Fruit fly (Drosophila melanogaster) whole organism, embryonic: ENCODE measurements around the gene CG12814.

Source experiments
- Bdp1 ChIP-seq: fragments of 200-800 bp; sonication (Bioruptor generic); optimal IDR thresholded peaks from 3 replicates; lab custom pipeline; 2016; ENCODE audit warnings: missing biosample characterization, missing genetic modification characterization
- Bteb2 ChIP-seq: fragments of 200-800 bp; sonication (Bioruptor generic); optimal IDR thresholded peaks from 2 replicates; lab custom pipeline; 2016; ENCODE audit warnings: missing biosample characterization, missing genetic modification characterization
- CG10267 ChIP-seq: fragments of 200-800 bp; sonication (Bioruptor generic); optimal IDR thresholded peaks from 2 replicates; lab custom pipeline; 2018; ENCODE audit warnings: missing biosample characterization, mild to moderate bottlenecking, missing genetic modification characterization, moderate library complexity
- CG10274 ChIP-seq: fragments of 200-800 bp; sonication (Bioruptor generic); optimal IDR thresholded peaks from 3 replicates; lab custom pipeline; 2017; ENCODE audit warnings: missing biosample characterization, mild to moderate bottlenecking, missing genetic modification characterization
- CG11093 ChIP-seq: fragments of 200-800 bp; sonication (Bioruptor generic); IDR thresholded peaks from 3 replicates; pipeline ENCODE4 v1.3.6; 2022; ENCODE audit warnings: missing biosample characterization, missing genetic modification characterization
- CG11456 ChIP-seq: fragments of 200-800 bp; sonication (Bioruptor generic); IDR thresholded peaks from 3 replicates; pipeline ENCODE4 v1.3.6; 2022; ENCODE audit warnings: missing biosample characterization, missing genetic modification characterization
- CG11696 ChIP-seq: fragments of 200-800 bp; sonication (Bioruptor generic); IDR thresholded peaks from 2 replicates; pipeline ENCODE4 v1.3.6; 2022; ENCODE audit warnings: missing biosample characterization, missing genetic modification characterization
- CG12155 ChIP-seq: fragments of 200-800 bp; sonication (Bioruptor generic); optimal IDR thresholded peaks from 3 replicates; lab custom pipeline; 2016; ENCODE audit warnings: missing biosample characterization, missing genetic modification characterization
- CG12219 ChIP-seq: fragments of 200-800 bp; sonication (Bioruptor generic); optimal IDR thresholded peaks from 3 replicates; lab custom pipeline; 2018; ENCODE audit warnings: missing biosample characterization, mild to moderate bottlenecking, missing genetic modification characterization
- CG1233 ChIP-seq: fragments of 200-800 bp; sonication (Bioruptor generic); optimal IDR thresholded peaks from 4 replicates; lab custom pipeline; 2018; ENCODE audit warnings: missing biosample characterization, mild to moderate bottlenecking, missing genetic modification characterization
- CG12744 ChIP-seq: fragments of 200-800 bp; sonication (Bioruptor generic); optimal IDR thresholded peaks from 2 replicates; lab custom pipeline; 2016; ENCODE audit warnings: missing biosample characterization, missing genetic modification characterization
- CG12769 ChIP-seq: fragments of 200-800 bp; sonication (Bioruptor generic); optimal IDR thresholded peaks from 2 replicates; lab custom pipeline; 2019; ENCODE audit warnings: missing biosample characterization, mild to moderate bottlenecking, missing genetic modification characterization, moderate library complexity
- CG14710 ChIP-seq: fragments of 200-800 bp; sonication (Bioruptor generic); optimal IDR thresholded peaks from 3 replicates; lab custom pipeline; 2019; ENCODE audit warnings: missing biosample characterization, mild to moderate bottlenecking, missing genetic modification characterization, moderate library complexity
- CG15479 ChIP-seq: fragments of 200-800 bp; sonication (Bioruptor generic); optimal IDR thresholded peaks from 3 replicates; lab custom pipeline; 2019; ENCODE audit warnings: missing biosample characterization, mild to moderate bottlenecking, missing genetic modification characterization, moderate library complexity
- CG15601 ChIP-seq: fragments of 200-800 bp; sonication (Bioruptor generic); optimal IDR thresholded peaks from 3 replicates; lab custom pipeline; 2019; ENCODE audit warnings: missing biosample characterization, mild to moderate bottlenecking, missing genetic modification characterization, moderate library complexity
- CG15696 ChIP-seq: fragments of 200-800 bp; sonication (Bioruptor generic); optimal IDR thresholded peaks from 2 replicates; lab custom pipeline; 2019; ENCODE audit warnings: missing biosample characterization, mild to moderate bottlenecking, missing genetic modification characterization, moderate library complexity
- CG2875 ChIP-seq: fragments of 200-800 bp; sonication (Bioruptor generic); optimal IDR thresholded peaks from 2 replicates; lab custom pipeline; 2017; ENCODE audit warnings: missing biosample characterization, mild to moderate bottlenecking, missing genetic modification characterization, missing genetic modification reagents
- CG30431 ChIP-seq: fragments of 200-800 bp; sonication (Bioruptor generic); optimal IDR thresholded peaks from 2 replicates; lab custom pipeline; 2017; ENCODE audit warnings: missing biosample characterization, missing genetic modification characterization
- CG32767 ChIP-seq: fragments of 200-800 bp; sonication (Bioruptor generic); IDR thresholded peaks from 2 replicates; pipeline ENCODE4 v1.3.6; 2022; ENCODE audit warnings: missing biosample characterization, missing genetic modification characterization
- CG5180 ChIP-seq: fragments of 200-800 bp; sonication (Bioruptor generic); optimal IDR thresholded peaks from 3 replicates; lab custom pipeline; 2017; ENCODE audit warnings: missing biosample characterization, missing genetic modification characterization, mild to moderate bottlenecking, moderate library complexity, missing genetic modification reagents
- CG6683 ChIP-seq: fragments of 200-800 bp; sonication (Bioruptor generic); optimal IDR thresholded peaks from 2 replicates; lab custom pipeline; 2017; ENCODE audit warnings: missing biosample characterization, mild to moderate bottlenecking, missing genetic modification characterization, missing genetic modification reagents
- CG7786 ChIP-seq: fragments of 200-800 bp; sonication (Bioruptor generic); optimal IDR thresholded peaks from 2 replicates; lab custom pipeline; 2016; ENCODE audit warnings: missing biosample characterization, missing genetic modification characterization
- CG8290 ChIP-seq, 3 experiments: fragments of 200-800 bp; sonication (Bioruptor generic); optimal IDR thresholded peaks; 2 replicates each; lab custom pipeline; 2016 to 2019; ENCODE audit warnings: missing biosample characterization in 3 of 3, missing genetic modification characterization in 3 of 3, mild to moderate bottlenecking in 2 of 3, moderate library complexity in 1 of 3
- CG8765 ChIP-seq: fragments of 200-800 bp; sonication (Bioruptor generic); IDR thresholded peaks from 2 replicates; pipeline ENCODE4 v1.3.6; 2022; ENCODE audit warnings: missing biosample characterization, missing genetic modification characterization
- CG9817 ChIP-seq: fragments of 200-800 bp; sonication (Bioruptor generic); optimal IDR thresholded peaks from 2 replicates; lab custom pipeline; 2018; ENCODE audit warnings: missing biosample characterization, mild to moderate bottlenecking, missing genetic modification characterization, moderate library complexity
- Fer2 ChIP-seq: fragments of 200-800 bp; sonication (Bioruptor generic); optimal IDR thresholded peaks from 2 replicates; lab custom pipeline; 2018; ENCODE audit warnings: missing biosample characterization, mild to moderate bottlenecking, missing genetic modification characterization, moderate library complexity
- Neu2 ChIP-seq: fragments of 200-800 bp; sonication (Bioruptor generic); optimal IDR thresholded peaks from 3 replicates; lab custom pipeline; 2016; ENCODE audit warnings: missing biosample characterization, missing genetic modification characterization, borderline replicate concordance
- Nf-YA ChIP-seq: fragments of 200-800 bp; sonication (Bioruptor generic); IDR thresholded peaks from 2 replicates; pipeline ENCODE4 v1.3.6; 2022; ENCODE audit warnings: missing biosample characterization, missing genetic modification characterization
- Opbp ChIP-seq: fragments of 200-800 bp; sonication (Bioruptor generic); IDR thresholded peaks from 3 replicates; pipeline ENCODE4 v1.3.6; 2022; ENCODE audit warnings: missing biosample characterization, missing genetic modification characterization; ENCODE audit not compliant: partially characterized antibody
- PHDP ChIP-seq: fragments of 200-800 bp; sonication (Bioruptor generic); optimal IDR thresholded peaks from 3 replicates; lab custom pipeline; 2018; ENCODE audit warnings: missing biosample characterization, mild to moderate bottlenecking, missing genetic modification characterization, moderate library complexity
- Spps ChIP-seq: fragments of 200-800 bp; sonication (Bioruptor generic); optimal IDR thresholded peaks from 2 replicates; lab custom pipeline; 2018; ENCODE audit warnings: missing biosample characterization, mild to moderate bottlenecking, missing genetic modification characterization
- Sry-δ ChIP-seq: fragments of 200-800 bp; sonication (Bioruptor generic); optimal IDR thresholded peaks from 2 replicates; lab custom pipeline; 2016; ENCODE audit warnings: missing biosample characterization, missing genetic modification characterization
- Stat92E ChIP-seq, 3 experiments: fragments of >200 bp in 2 of 3; fragments of 200-800 bp in 1 of 3; sonication (Bioruptor generic) in 1 of 3; optimal IDR thresholded peaks; 2 replicates each; lab custom pipeline; 2017 to 2019; ENCODE audit warnings: missing biosample characterization in 3 of 3, missing genetic modification characterization in 3 of 3, mild to moderate bottlenecking in 1 of 3, moderate library complexity in 1 of 3
- Xbp1 ChIP-seq: fragments of 200-800 bp; sonication (Bioruptor generic); optimal IDR thresholded peaks from 3 replicates; lab custom pipeline; 2016; ENCODE audit warnings: missing biosample characterization, mild to moderate bottlenecking, missing genetic modification characterization
- YL-1 ChIP-seq: fragments of 200-800 bp; sonication (Bioruptor generic); optimal IDR thresholded peaks from 3 replicates; lab custom pipeline; 2017; ENCODE audit warnings: missing biosample characterization, mild to moderate bottlenecking, missing genetic modification characterization
- aop ChIP-seq: fragments of 200-800 bp; sonication (Bioruptor generic); IDR thresholded peaks from 2 replicates; pipeline ENCODE4 v1.3.6; 2022; ENCODE audit warnings: missing biosample characterization, missing genetic modification characterization
- ase ChIP-seq: fragments of 200-800 bp; sonication (Bioruptor generic); IDR thresholded peaks from 3 replicates; pipeline ENCODE4 v1.3.6; 2022; ENCODE audit warnings: missing biosample characterization, missing genetic modification characterization
- crp ChIP-seq, 2 experiments: fragments of 200-800 bp; sonication (Bioruptor generic); optimal IDR thresholded peaks; 2 replicates in 1 of 2; 3 replicates in 1 of 2; lab custom pipeline; 2017; ENCODE audit warnings: missing biosample characterization in 2 of 2, missing genetic modification characterization in 2 of 2, mild to moderate bottlenecking in 1 of 2, moderate library complexity in 1 of 2
- emc ChIP-seq: fragments of 200-800 bp; sonication (Bioruptor generic); optimal IDR thresholded peaks from 2 replicates; lab custom pipeline; 2016; ENCODE audit warnings: missing biosample characterization, missing genetic modification characterization
- eve ChIP-seq, 2 experiments: fragments of >200 bp; optimal IDR thresholded peaks; 2 replicates each; lab custom pipeline; 2017; ENCODE audit warnings: missing biosample characterization in 2 of 2, missing genetic modification characterization in 2 of 2
- exex ChIP-seq: fragments of 200-800 bp; sonication (Bioruptor generic); optimal IDR thresholded peaks from 4 replicates; lab custom pipeline; 2018; ENCODE audit warnings: missing biosample characterization, mild to moderate bottlenecking, missing genetic modification characterization, moderate library complexity
- fd96Cb ChIP-seq: fragments of 200-800 bp; sonication (Bioruptor generic); optimal IDR thresholded peaks from 2 replicates; lab custom pipeline; 2018; ENCODE audit warnings: missing biosample characterization, mild to moderate bottlenecking, missing genetic modification characterization, moderate library complexity
- gsb ChIP-seq: fragments of 200-800 bp; sonication (Bioruptor generic); IDR thresholded peaks from 2 replicates; pipeline ENCODE4 v1.3.6; 2022; ENCODE audit warnings: missing biosample characterization, missing genetic modification characterization
- kay ChIP-seq: fragments of 200-800 bp; sonication (Bioruptor generic); optimal IDR thresholded peaks from 2 replicates; lab custom pipeline; 2016; ENCODE audit warnings: missing biosample characterization, missing genetic modification characterization
- luna ChIP-seq: fragments of 200-800 bp; sonication (Bioruptor generic); optimal IDR thresholded peaks from 2 replicates; lab custom pipeline; 2016; ENCODE audit warnings: missing biosample characterization, missing genetic modification characterization
- mld ChIP-seq: fragments of 200-800 bp; sonication (Bioruptor generic); IDR thresholded peaks from 3 replicates; pipeline ENCODE4 v1.3.6; 2022; ENCODE audit warnings: missing biosample characterization, missing genetic modification characterization; ENCODE audit not compliant: partially characterized antibody
- otp ChIP-seq: fragments of 200-800 bp; sonication (Bioruptor generic); IDR thresholded peaks from 3 replicates; pipeline ENCODE4, ENCODE4 v1.3.6; 2022; ENCODE audit warnings: missing biosample characterization, missing genetic modification characterization
- pnt ChIP-seq: fragments of 200-800 bp; sonication (Bioruptor generic); optimal IDR thresholded peaks from 3 replicates; lab custom pipeline; 2016; ENCODE audit warnings: missing biosample characterization, missing genetic modification characterization
- pum ChIP-seq: fragments of 200-800 bp; sonication (Bioruptor generic); optimal IDR thresholded peaks from 2 replicates; lab custom pipeline; 2016; ENCODE audit warnings: missing biosample characterization, missing genetic modification characterization
- ssp ChIP-seq: fragments of 200-800 bp; sonication (Bioruptor generic); IDR thresholded peaks from 2 replicates; pipeline ENCODE4 v1.3.6; 2022; ENCODE audit warnings: missing biosample characterization, missing genetic modification characterization

Gene CG12814

dm6 chr3R:10213430-10213829 is 24.0 kb upstream of the CG12814 start (continued):
- TF ChIP-seq CG15696 (tag; lab: Kevin White, UChicago) (no peak), fd96Cb (tag; lab: Kevin White, UChicago) (peak; percentile 80), CG1233 (GFP tag; lab: Kevin White, UChicago) (peak; percentile 34), ssp (GFP tag; lab: Robert Waterston, UW) (peak; percentile 70), CG14710 (tag; lab: Kevin White, UChicago) (no peak), CG11696 (GFP tag; lab: Robert Waterston, UW) (peak; percentile 54; the same call in 1 of the 2 replicates), Opbp (no peak), CG15479 (no peak), eve (GFP tag; optimal IDR thresholded peaks at IDR 0.05; lab: Kevin White, UChicago) (no peak), CG12769 (tag; lab: Kevin White, UChicago) (no peak), CG6683 (GFP tag; lab: Kevin White, UChicago) (no peak), CG30431 (GFP tag; lab: Kevin White, UChicago) (peak; percentile 55), YL-1 (GFP tag; lab: Kevin White, UChicago) (no peak), Nf-YA (GFP tag; lab: Robert Waterston, UW) (peak; percentile 66; the same call in 1 of the 2 replicates), Fer2 (tag; lab: Kevin White, UChicago) (no peak), gsb (GFP tag; lab: Robert Waterston, UW) (0 out of 2 replicates have a peak, but pooled peaks have one; percentile 18), CG12744 (no peak), Bdp1 (no peak), ase (GFP tag; lab: Robert Waterston, UW) (peak; percentile 84), CG11093 (GFP tag; lab: Robert Waterston, UW) (peak; percentile 44; the same call in 1 of the 3 replicates), CG32767 (peak; percentile 75; the same call in 1 of the 2 replicates), mld (GFP tag; lab: Robert Waterston, UW) (no peak), CG15601 (no peak), CG2875 (GFP tag; lab: Kevin White, UChicago) (peak; percentile 60), pnt (GFP tag; lab: Kevin White, UChicago) (no peak), CG7786 (GFP tag; lab: Kevin White, UChicago) (no peak), Sry-δ (no peak), CG11456 (peak; percentile 60; the same call in 1 of the 3 replicates), kay (GFP tag; lab: Kevin White, UChicago) (peak; percentile 26), CG10267 (tag; lab: Kevin White, UChicago) (peak; percentile 52), Neu2 (no peak), exex (no peak), CG12155 (GFP tag; lab: Kevin White, UChicago) (peak; percentile 10), Spps (no peak), CG10274 (GFP tag; lab: Kevin White, UChicago) (peak; percentile 20), CG5180 (GFP tag; lab: Kevin White, UChicago) (peak; percentile 23), CG8765 (GFP tag; lab: Robert Waterston, UW) (no peak), aop (GFP tag; lab: Robert Waterston, UW) (no peak), CG12219 (GFP tag; lab: Kevin White, UChicago) (peak; percentile 49), Bteb2 (GFP tag; lab: Kevin White, UChicago) (no peak), CG9817 (tag; lab: Kevin White, UChicago) (peak; percentile 58), otp (no peak), emc (GFP tag; lab: Kevin White, UChicago) (no peak), luna (GFP tag; lab: Kevin White, UChicago) (no peak), PHDP (no peak), crp (GFP tag; optimal IDR thresholded peaks at IDR 0.05; lab: Kevin White, UChicago) (no peak), Stat92E (GFP tag; optimal IDR thresholded peaks at IDR 0.05; lab: Kevin White, UChicago) (no peak), Xbp1 (peak; percentile 68), CG8290 (GFP tag; optimal IDR thresholded peaks at IDR 0.05; lab: Kevin White, UChicago) (no peak), CG8290 (tag; optimal IDR thresholded peaks at IDR 0.05; lab: Kevin White, UChicago) (no peak), pum (no peak)
